Worm (Caenorhabditis elegans): ENCODE measurements around the gene agr-1.

ce11 chrII:6718221-6718620, 56.8 kb downstream of the agr-1 start, which contains the start of gene tsp-10:
- TF ChIP-seq ceh-22 (tag; optimal IDR thresholded peaks at IDR 0.05), result no peak
- no peak for TF ChIP-seq mec-3 (tag; optimal IDR thresholded peaks at IDR 0.05; ENCODE audit: borderline replicate concordance)
- no peak for TF ChIP-seq ceh-24 (tag; optimal IDR thresholded peaks at IDR 0.05)
- TF ChIP-seq pqm-1 (tag; optimal IDR thresholded peaks at IDR 0.05), result no peak
- no peak for TF ChIP-seq rnt-1 (tag; optimal IDR thresholded peaks at IDR 0.05)
- TF ChIP-seq unc-42 (tag; optimal IDR thresholded peaks at IDR 0.05), result no peak
- TF ChIP-seq ama-1 (optimal IDR thresholded peaks at IDR 0.05), result no peak
- TF ChIP-seq ets-4 (tag; optimal IDR thresholded peaks at IDR 0.05), result no peak
- no peak for TF ChIP-seq syd-9 (tag; optimal IDR thresholded peaks at IDR 0.05)
- no peak for TF ChIP-seq nhr-11 (tag; optimal IDR thresholded peaks at IDR 0.05)
- TF ChIP-seq ztf-16 (tag; optimal IDR thresholded peaks at IDR 0.05), result no peak
